Fruit fly (Drosophila melanogaster): ENCODE data around the gene ca.

The ca gene

DNA sequence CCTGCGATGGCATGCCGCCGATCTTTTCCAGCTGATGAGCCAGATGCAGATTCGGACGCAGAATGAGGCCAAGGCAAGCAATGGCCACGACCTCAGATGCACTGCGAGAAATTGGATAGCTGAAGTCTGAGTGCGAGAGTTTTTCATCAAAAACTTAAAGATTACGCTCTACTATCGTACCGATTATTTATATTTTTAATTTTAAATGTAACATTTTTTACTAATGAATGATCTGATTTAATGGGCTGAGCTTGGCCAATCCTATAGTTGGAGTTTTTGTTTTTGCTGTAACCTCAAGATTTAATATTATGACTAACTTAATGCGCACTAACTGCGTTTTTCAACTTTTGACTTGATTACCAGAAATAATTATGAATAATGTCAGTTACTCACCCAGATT, 44.3 kb upstream of the ca start (continued):
- TF ChIP-seq esn (GFP tag; optimal IDR thresholded peaks at IDR 0.05) (peak; percentile 74), Eip93F (GFP tag; optimal IDR thresholded peaks at IDR 0.05) (no peak), fkh (GFP tag; optimal IDR thresholded peaks at IDR 0.05) (no peak), net (GFP tag; optimal IDR thresholded peaks at IDR 0.05) (peak; percentile 44), CG6808 (GFP tag; optimal IDR thresholded peaks at IDR 0.05) (peak; percentile 38), dac (GFP tag; optimal IDR thresholded peaks at IDR 0.05) (no peak), salr (GFP tag; optimal IDR thresholded peaks at IDR 0.05) (peak in 1 of 2 experiments; percentile 36)

DNA sequence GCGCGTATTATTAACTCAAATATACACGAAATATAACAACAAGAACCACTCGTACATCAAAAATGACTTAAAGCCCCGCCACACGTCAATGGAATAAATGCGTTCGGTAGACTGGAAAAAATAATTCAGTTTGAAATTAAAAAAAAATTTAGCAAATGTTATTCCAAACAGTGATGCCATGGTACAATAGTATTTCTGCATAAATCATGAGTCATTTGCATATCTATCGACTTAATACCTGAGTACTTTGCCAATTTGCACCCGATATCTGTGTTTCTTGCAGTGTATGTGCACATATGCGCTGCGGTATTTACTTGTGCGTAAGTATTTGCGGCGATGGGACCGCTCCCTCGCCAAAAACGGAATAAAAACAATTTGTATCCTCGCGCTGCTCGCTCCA, 43.5 kb upstream of the ca start:
- peak; percentile 95 for TF ChIP-seq CG8319 (GFP tag; optimal IDR thresholded peaks at IDR 0.05)
- TF ChIP-seq Eip93F (GFP tag; optimal IDR thresholded peaks at IDR 0.05): peak; percentile 96
- TF ChIP-seq CG3032 (tag; optimal IDR thresholded peaks at IDR 0.05): peak; percentile 76
- TF ChIP-seq CG16779 (tag; optimal IDR thresholded peaks at IDR 0.05): peak; percentile 38
- peak; percentile 96 for TF ChIP-seq CG6854 (GFP tag; optimal IDR thresholded peaks at IDR 0.05)
- peak; percentile 31; the same call in 1 of the 2 replicates for TF ChIP-seq Gug (GFP tag; IDR thresholded peaks at IDR 0.05)
- TF ChIP-seq CG4318 (GFP tag; optimal IDR thresholded peaks at IDR 0.05): peak; percentile 22
- TF ChIP-seq Sox102F (GFP tag; optimal IDR thresholded peaks at IDR 0.05): peak; percentile 99
- peak; percentile 39 to 73 for TF ChIP-seq ss (GFP tag; optimal IDR thresholded peaks at IDR 0.05)
- TF ChIP-seq Met (GFP tag; optimal IDR thresholded peaks at IDR 0.05): peak; percentile 97
- peak; percentile 99 for TF ChIP-seq Hr39 (GFP tag; optimal IDR thresholded peaks at IDR 0.05)
- peak; percentile 89 for TF ChIP-seq CG10631 (GFP tag; optimal IDR thresholded peaks at IDR 0.05)
- peak; percentile 72 for TF ChIP-seq CG1621 (tag; optimal IDR thresholded peaks at IDR 0.05)
- peak; percentile 73 for TF ChIP-seq spab (GFP tag; optimal IDR thresholded peaks at IDR 0.05)
- TF ChIP-seq CG31627 (GFP tag; optimal IDR thresholded peaks at IDR 0.05): peak; percentile 99
- TF ChIP-seq Hr38 (GFP tag; optimal IDR thresholded peaks at IDR 0.05): no peak
- TF ChIP-seq CG11902 (GFP tag; optimal IDR thresholded peaks at IDR 0.05): peak; percentile 97
- peak; percentile 53 for TF ChIP-seq CG9139 (GFP tag; optimal IDR thresholded peaks at IDR 0.05)
- peak; percentile 60 for TF ChIP-seq fd59A (GFP tag; optimal IDR thresholded peaks at IDR 0.05)
- peak; percentile 94 for TF ChIP-seq CG34406 (GFP tag; optimal IDR thresholded peaks at IDR 0.05)
- TF ChIP-seq Eip78C (GFP tag): peak; percentile 98
- peak; percentile 97 for TF ChIP-seq CG3919 (GFP tag; optimal IDR thresholded peaks at IDR 0.05)
- peak; percentile 70 for TF ChIP-seq Ets96B (tag; optimal IDR thresholded peaks at IDR 0.05)
- TF ChIP-seq CG11762 (GFP tag; optimal IDR thresholded peaks at IDR 0.05; ENCODE audit: insufficient read depth): peak; percentile 90
- peak; percentile 83 for TF ChIP-seq fd85E (GFP tag; optimal IDR thresholded peaks at IDR 0.05)
- peak; percentile 67 for TF ChIP-seq Lpt (GFP tag; optimal IDR thresholded peaks at IDR 0.05)
- TF ChIP-seq CG11294 (GFP tag; IDR thresholded peaks at IDR 0.05): peak; percentile 65; the same call in 1 of the 2 replicates
- TF ChIP-seq Sox14 (GFP tag; optimal IDR thresholded peaks at IDR 0.05): peak; percentile 97
- peak; percentile 94 for TF ChIP-seq OdsH (GFP tag; optimal IDR thresholded peaks at IDR 0.05)
- TF ChIP-seq net (GFP tag; optimal IDR thresholded peaks at IDR 0.05): peak; percentile 86
- TF ChIP-seq Sox15 (GFP tag; optimal IDR thresholded peaks at IDR 0.05): peak; percentile 96
- peak; percentile 96 for TF ChIP-seq vri (GFP tag; optimal IDR thresholded peaks at IDR 0.05)
- TF ChIP-seq CG6276 (GFP tag; optimal IDR thresholded peaks at IDR 0.05): peak; percentile 48
- TF ChIP-seq acj6 (GFP tag; optimal IDR thresholded peaks at IDR 0.05): peak; percentile 96
- peak; percentile 77 for TF ChIP-seq CG15336 (GFP tag; IDR thresholded peaks at IDR 0.05)
- peak; percentile 99 for TF ChIP-seq cyc (GFP tag; optimal IDR thresholded peaks at IDR 0.05)
- peak; percentile 68 for TF ChIP-seq dsx (GFP tag; optimal IDR thresholded peaks at IDR 0.05; ENCODE audit: poor library complexity, severe bottlenecking)
- TF ChIP-seq CG6163 (GFP tag; IDR thresholded peaks at IDR 0.05): peak; percentile 90
- peak; percentile 66 for TF ChIP-seq CG6808 (GFP tag; optimal IDR thresholded peaks at IDR 0.05)
- TF ChIP-seq CG8119 (GFP tag; IDR thresholded peaks at IDR 0.05): peak; percentile 72; the same call in 2 of the 3 replicates
- TF ChIP-seq topi (GFP tag; optimal IDR thresholded peaks at IDR 0.05): peak; percentile 99
- peak; percentile 93 for TF ChIP-seq CG8632 (GFP tag; optimal IDR thresholded peaks at IDR 0.05)
- peak; percentile 92 for TF ChIP-seq Blimp-1 (GFP tag; optimal IDR thresholded peaks at IDR 0.05)
- peak; percentile 94 for TF ChIP-seq pdm3 (GFP tag; optimal IDR thresholded peaks at IDR 0.05)
- TF ChIP-seq salr (GFP tag; optimal IDR thresholded peaks at IDR 0.05): peak; percentile 61 to 65
- TF ChIP-seq eg (GFP tag; IDR thresholded peaks at IDR 0.05): peak; percentile 83
- TF ChIP-seq esn (GFP tag; optimal IDR thresholded peaks at IDR 0.05): peak; percentile 99
